Worm (Caenorhabditis elegans) whole organism, L1 larva: ENCODE results near the gene dod-23.

Experiments used
- C16A3.4 ChIP-seq: fragments of 150-350 bp; optimal IDR thresholded peaks from 2 replicates; lab custom pipeline; 2014; ENCODE audit warnings: missing biosample characterization, missing genetic modification characterization
- aha-1 ChIP-seq: fragments of 150-350 bp; optimal IDR thresholded peaks from 2 replicates; lab custom pipeline; 2014; ENCODE audit warnings: missing biosample characterization, missing genetic modification characterization
- aly-2 ChIP-seq: fragments of 150-350 bp; optimal IDR thresholded peaks from 2 replicates; lab custom pipeline; 2014; ENCODE audit warnings: missing biosample characterization, missing genetic modification characterization
- ama-1 ChIP-seq: fragments of 150-350 bp; optimal IDR thresholded peaks from 2 replicates; lab custom pipeline; 2014
- blmp-1 ChIP-seq: fragments of 150-350 bp; optimal IDR thresholded peaks from 2 replicates; lab custom pipeline; 2014; ENCODE audit warnings: missing biosample characterization, missing genetic modification characterization
- ceh-63 ChIP-seq: fragments of 200-800 bp; sonication (Bioruptor generic); optimal IDR thresholded peaks from 2 replicates; lab custom pipeline; 2018; ENCODE audit warnings: mild to moderate bottlenecking, missing genetic modification characterization, missing compliant biosample characterization
- ceh-8 ChIP-seq: fragments of 200-800 bp; sonication (Bioruptor generic); optimal IDR thresholded peaks from 2 replicates; lab custom pipeline; 2018; ENCODE audit warnings: mild to moderate bottlenecking, missing genetic modification characterization, moderate library complexity, missing compliant biosample characterization
- dsc-1 ChIP-seq: sonication (generic microtip); optimal IDR thresholded peaks from 2 replicates; lab custom pipeline; 2016; ENCODE audit warnings: mild to moderate bottlenecking, missing genetic modification characterization, missing compliant biosample characterization
- efl-3 ChIP-seq: fragments of 200-800 bp; sonication (Bioruptor generic); optimal IDR thresholded peaks from 2 replicates; lab custom pipeline; 2018; ENCODE audit warnings: mild to moderate bottlenecking, missing genetic modification characterization, missing compliant biosample characterization
- egl-13 ChIP-seq: sonication (generic microtip); optimal IDR thresholded peaks from 2 replicates; lab custom pipeline; 2016; ENCODE audit warnings: missing genotype, missing genetic modification reagents, missing genetic modification characterization, missing compliant biosample characterization
- elt-2 ChIP-seq: sonication (generic microtip); optimal IDR thresholded peaks from 2 replicates; lab custom pipeline; 2016; ENCODE audit warnings: missing genetic modification characterization, mild to moderate bottlenecking, inconsistent platforms, missing compliant biosample characterization, missing genetic modification reagents
- fkh-10 ChIP-seq: sonication (generic microtip); optimal IDR thresholded peaks from 2 replicates; lab custom pipeline; 2017; ENCODE audit warnings: missing biosample characterization, missing genetic modification reagents, missing genetic modification characterization
- fos-1 ChIP-seq: fragments of 150-350 bp; optimal IDR thresholded peaks from 2 replicates; lab custom pipeline; 2014; ENCODE audit warnings: missing biosample characterization, missing genetic modification characterization
- hlh-17 ChIP-seq: fragments of 200-800 bp; sonication (Bioruptor generic); optimal IDR thresholded peaks from 2 replicates; lab custom pipeline; 2018; ENCODE audit warnings: missing genetic modification characterization, mild to moderate bottlenecking, missing compliant biosample characterization, moderate library complexity, borderline replicate concordance
- jun-1 ChIP-seq: fragments of 150-350 bp; optimal IDR thresholded peaks from 2 replicates; lab custom pipeline; 2014; ENCODE audit warnings: missing biosample characterization, missing genetic modification reagents, missing genetic modification characterization
- lin-14 ChIP-seq: fragments of 200-800 bp; sonication (Bioruptor generic); optimal IDR thresholded peaks from 2 replicates; lab custom pipeline; 2018; ENCODE audit warnings: mild to moderate bottlenecking, missing genetic modification characterization, moderate library complexity, missing compliant biosample characterization
- lin-35 ChIP-seq, 2 experiments: fragments of 150-350 bp; optimal IDR thresholded peaks; 2 replicates each; lab custom pipeline; 2014; ENCODE audit warnings: missing biosample characterization in 2 of 2, missing genetic modification characterization in 2 of 2, missing genetic modification reagents in 2 of 2
- lin-39 ChIP-seq: fragments of 150-350 bp; optimal IDR thresholded peaks from 2 replicates; lab custom pipeline; 2014; ENCODE audit warnings: missing biosample characterization, missing genetic modification reagents, missing genetic modification characterization
- lsy-2 ChIP-seq, 2 experiments: fragments of 150-350 bp; optimal IDR thresholded peaks; 2 replicates each; lab custom pipeline; 2014; ENCODE audit warnings: missing biosample characterization in 2 of 2, missing genetic modification characterization in 2 of 2
- mdl-1 ChIP-seq, 2 experiments: fragments of 150-350 bp; optimal IDR thresholded peaks; 2 replicates each; lab custom pipeline; 2014 to 2017; ENCODE audit warnings: missing biosample characterization in 2 of 2, missing genetic modification characterization in 2 of 2, inconsistent platforms in 1 of 2
- mef-2 ChIP-seq: fragments of 150-350 bp; optimal IDR thresholded peaks from 2 replicates; lab custom pipeline; 2014; ENCODE audit warnings: missing biosample characterization, missing genetic modification characterization
- mep-1 ChIP-seq: fragments of 150-350 bp; optimal IDR thresholded peaks from 2 replicates; lab custom pipeline; 2014; ENCODE audit warnings: missing biosample characterization, missing genetic modification characterization
- nhr-19 ChIP-seq: fragments of 200-800 bp; sonication (Bioruptor generic); conservative IDR thresholded peaks from 2 replicates; pipeline ENCODE4 v1.3.6; 2022; ENCODE audit warnings: missing genetic modification characterization, missing compliant biosample characterization
- nhr-28 ChIP-seq: fragments of 150-350 bp; optimal IDR thresholded peaks from 2 replicates; lab custom pipeline; 2014; ENCODE audit warnings: missing biosample characterization, missing genetic modification characterization
- nhr-71 ChIP-seq: sonication (generic microtip); optimal IDR thresholded peaks from 2 replicates; lab custom pipeline; 2016; ENCODE audit warnings: mild to moderate bottlenecking, missing genetic modification characterization, moderate library complexity, missing compliant biosample characterization
- nhr-85 ChIP-seq: sonication (generic microtip); peaks from one replicate; lab custom pipeline; 2016; ENCODE audit warnings: missing genetic modification characterization, inconsistent platforms, missing compliant biosample characterization
- pag-3 ChIP-seq: sonication (generic microtip); optimal IDR thresholded peaks from 2 replicates; lab custom pipeline; 2017; ENCODE audit warnings: missing genetic modification characterization, mild to moderate bottlenecking, missing compliant biosample characterization, antibody characterized with exemption, borderline replicate concordance; ENCODE audit not compliant: insufficient read depth
- rnt-1 ChIP-seq: sonication (generic microtip); optimal IDR thresholded peaks from 2 replicates; lab custom pipeline; 2016; ENCODE audit warnings: mild to moderate bottlenecking, missing genetic modification characterization, moderate library complexity, missing compliant biosample characterization
- swsn-7 ChIP-seq: sonication (generic microtip); optimal IDR thresholded peaks from 2 replicates; lab custom pipeline; 2016; ENCODE audit warnings: missing genetic modification characterization, missing compliant biosample characterization
- tbx-2 ChIP-seq: sonication (generic microtip); optimal IDR thresholded peaks from 2 replicates; lab custom pipeline; 2016; ENCODE audit warnings: missing genetic modification characterization, missing compliant biosample characterization
- tlp-1 ChIP-seq: fragments of 150-350 bp; optimal IDR thresholded peaks from 2 replicates; lab custom pipeline; 2014; ENCODE audit warnings: missing biosample characterization, missing genetic modification characterization
- unc-62 ChIP-seq: fragments of 150-350 bp; optimal IDR thresholded peaks from 2 replicates; lab custom pipeline; 2014; ENCODE audit warnings: missing biosample characterization, missing genetic modification reagents, missing genetic modification characterization
- unc-98 ChIP-seq: fragments of 200-800 bp; sonication (Bioruptor generic); IDR thresholded peaks from 2 replicates; pipeline ENCODE4 v1.3.6; 2022; ENCODE audit warnings: missing genetic modification characterization, missing compliant biosample characterization
- vab-15 ChIP-seq: sonication (generic microtip); optimal IDR thresholded peaks from 2 replicates; lab custom pipeline; 2017; ENCODE audit warnings: missing genotype, mild to moderate bottlenecking, missing genetic modification characterization, missing compliant biosample characterization
- zag-1 ChIP-seq: fragments of 150-350 bp; optimal IDR thresholded peaks from 2 replicates; lab custom pipeline; 2014; ENCODE audit warnings: missing biosample characterization, missing genetic modification characterization
- zip-4 ChIP-seq: fragments of 200-800 bp; sonication (Bioruptor generic); optimal IDR thresholded peaks from 2 replicates; lab custom pipeline; 2018; ENCODE audit warnings: mild to moderate bottlenecking, missing genetic modification characterization, moderate library complexity, missing compliant biosample characterization
- ztf-11 ChIP-seq, 2 experiments: sonication (generic microtip); optimal IDR thresholded peaks; 2 replicates each; lab custom pipeline; 2016 to 2017; ENCODE audit warnings: missing genetic modification characterization in 2 of 2, missing biosample characterization in 1 of 2, missing compliant biosample characterization in 1 of 2
- ztf-4 ChIP-seq: fragments of 150-350 bp; optimal IDR thresholded peaks from 2 replicates; lab custom pipeline; 2014; ENCODE audit warnings: missing biosample characterization, missing genetic modification characterization

Gene dod-23

ce11 chrII:8412061-8412721 is 13.2 kb upstream of the dod-23 start, which contains the start of gene efl-3:
efl-3 (plus strand) TSS chrII:8412671.
- TF ChIP-seq aly-2 (tag; lab: Kevin White, UChicago) (no peak), ama-1 (no peak), lin-35 (GFP tag; optimal IDR thresholded peaks at IDR 0.05; lab: Kevin White, UChicago) (peak in 1 of 2 experiments; percentile 6), nhr-85 (tag; lab: Kevin White, UChicago) (peak; percentile 70), elt-2 (peak; percentile 33), nhr-28 (tag; lab: Kevin White, UChicago) (no peak), mdl-1 (tag; optimal IDR thresholded peaks at IDR 0.05; lab: Kevin White, UChicago) (no peak), zip-4 (no peak), lsy-2 (tag; optimal IDR thresholded peaks at IDR 0.05; lab: Kevin White, UChicago) (no peak), lin-14 (GFP tag; lab: Kevin White, UChicago) (peak; percentile 50), swsn-7 (tag; lab: Kevin White, UChicago) (no peak), blmp-1 (peak; percentile 14), efl-3 (no peak), egl-13 (tag; lab: Kevin White, UChicago) (no peak)

- TF ChIP-seq blmp-1 (peak; percentile 92), tlp-1 (tag; lab: Kevin White, UChicago) (no peak)
These were observed 12.0 kb upstream of the dod-23 start for ce11 chrII:8411002-8411401.

ce11 chrII:8409538-8409937 is 10.6 kb upstream of the dod-23 start:
- TF ChIP-seq blmp-1 (peak; percentile 17), tlp-1 (tag; lab: Kevin White, UChicago) (no peak), dsc-1 (tag; lab: Kevin White, UChicago) (no peak), mdl-1 (tag; optimal IDR thresholded peaks at IDR 0.05; lab: Kevin White, UChicago) (no peak), fos-1 (no peak), efl-3 (peak; percentile 50), lin-39 (tag; lab: Kevin White, UChicago) (peak; percentile 60), aha-1 (no peak), nhr-85 (tag; lab: Kevin White, UChicago) (peak; percentile 82), tbx-2 (tag; lab: Kevin White, UChicago) (no peak), ztf-11 (tag; optimal IDR thresholded peaks at IDR 0.05; lab: Kevin White, UChicago) (peak in 1 of 2 experiments; percentile 28), lin-14 (GFP tag; lab: Kevin White, UChicago) (peak; percentile 45)

ce11 chrII:8407491-8407890 is 8.5 kb upstream of the dod-23 start, which contains the start of gene sra-13:
sra-13 (plus strand) TSS chrII:8407685.
- TF ChIP-seq unc-98 (GFP tag; lab: Robert Waterston, UW) (no peak), unc-62 (GFP tag; lab: Kevin White, UChicago) (no peak), blmp-1 (no peak), C16A3.4 (tag; lab: Kevin White, UChicago) (no peak), tbx-2 (tag; lab: Kevin White, UChicago) (no peak), swsn-7 (tag; lab: Kevin White, UChicago) (no peak), mep-1 (tag; lab: Kevin White, UChicago) (no peak)

ce11 chrII:8405303-8405702 is 6.3 kb upstream of the dod-23 start, which contains the start of gene ubc-24:
ubc-24 (plus strand) TSS chrII:8405603.
- no peak for TF ChIP-seq swsn-7 (tag; lab: Kevin White, UChicago)
- no peak for TF ChIP-seq lsy-2 (tag; optimal IDR thresholded peaks at IDR 0.05; lab: Kevin White, UChicago)
- no peak for TF ChIP-seq egl-13 (tag; lab: Kevin White, UChicago)
- TF ChIP-seq ceh-63 (GFP tag; lab: Kevin White, UChicago) = no peak
- TF ChIP-seq nhr-19 (GFP tag; lab: Robert Waterston, UW) = no peak
- TF ChIP-seq vab-15 = no peak
- TF ChIP-seq zag-1 (tag; lab: Kevin White, UChicago) = no peak
- TF ChIP-seq unc-62 (GFP tag; lab: Kevin White, UChicago) = no peak
- no peak for TF ChIP-seq ztf-4
- TF ChIP-seq ztf-11 (tag; optimal IDR thresholded peaks at IDR 0.05; lab: Kevin White, UChicago) = no peak
- no peak for TF ChIP-seq pag-3
- no peak for TF ChIP-seq fkh-10
- no peak for TF ChIP-seq rnt-1
- no peak for TF ChIP-seq lin-14 (GFP tag; lab: Kevin White, UChicago)
- TF ChIP-seq hlh-17 (GFP tag; lab: Kevin White, UChicago) = no peak
- no peak for TF ChIP-seq ceh-8 (GFP tag; lab: Kevin White, UChicago)
- TF ChIP-seq nhr-71 = no peak
- TF ChIP-seq mef-2 (tag; lab: Kevin White, UChicago) = no peak
- TF ChIP-seq jun-1 (tag; lab: Kevin White, UChicago) = no peak
